Fruit fly (Drosophila melanogaster) whole organism, embryonic: ENCODE measurements around the gene stumps.

Source experiments
- CG10321 ChIP-seq: fragments of 200-800 bp; sonication (Bioruptor generic); IDR thresholded peaks from 2 replicates; pipeline ENCODE4 v1.3.6; 2022; ENCODE audit warnings: missing biosample characterization, missing genetic modification characterization
- CG10959 ChIP-seq: fragments of 200-800 bp; sonication (Bioruptor generic); IDR thresholded peaks from 2 replicates; pipeline ENCODE4 v1.3.6; 2022; ENCODE audit warnings: missing biosample characterization, missing genetic modification characterization
- CG12155 ChIP-seq: fragments of 200-800 bp; sonication (Bioruptor generic); optimal IDR thresholded peaks from 3 replicates; lab custom pipeline; 2016; ENCODE audit warnings: missing biosample characterization, missing genetic modification characterization
- CG12219 ChIP-seq: fragments of 200-800 bp; sonication (Bioruptor generic); optimal IDR thresholded peaks from 3 replicates; lab custom pipeline; 2018; ENCODE audit warnings: missing biosample characterization, mild to moderate bottlenecking, missing genetic modification characterization
- CG12391 ChIP-seq: fragments of 200-800 bp; sonication (Bioruptor generic); optimal IDR thresholded peaks from 3 replicates; lab custom pipeline; 2018; ENCODE audit warnings: missing biosample characterization, mild to moderate bottlenecking, missing genetic modification characterization, moderate library complexity
- CG14710 ChIP-seq: fragments of 200-800 bp; sonication (Bioruptor generic); optimal IDR thresholded peaks from 3 replicates; lab custom pipeline; 2019; ENCODE audit warnings: missing biosample characterization, mild to moderate bottlenecking, missing genetic modification characterization, moderate library complexity
- CG14860 ChIP-seq: fragments of 200-800 bp; sonication (Bioruptor generic); IDR thresholded peaks from 3 replicates; pipeline ENCODE4 v1.3.6; 2022; ENCODE audit warnings: missing biosample characterization, missing genetic modification characterization; ENCODE audit not compliant: partially characterized antibody
- CG16813 ChIP-seq: fragments of 200-800 bp; sonication (Bioruptor generic); IDR thresholded peaks from 3 replicates; pipeline ENCODE4 v1.3.6; 2022; ENCODE audit warnings: missing biosample characterization, missing genetic modification characterization; ENCODE audit not compliant: partially characterized antibody
- CG17385 ChIP-seq: fragments of 200-800 bp; sonication (Bioruptor generic); optimal IDR thresholded peaks from 3 replicates; lab custom pipeline; 2018; ENCODE audit warnings: missing biosample characterization, mild to moderate bottlenecking, missing genetic modification characterization
- CG17568 ChIP-seq: fragments of 200-800 bp; sonication (Bioruptor generic); optimal IDR thresholded peaks from 2 replicates; lab custom pipeline; 2018; ENCODE audit warnings: missing biosample characterization, mild to moderate bottlenecking, missing genetic modification characterization, moderate library complexity
- CG18011 ChIP-seq: fragments of 200-800 bp; sonication (Bioruptor generic); optimal IDR thresholded peaks from 2 replicates; lab custom pipeline; 2017; ENCODE audit warnings: missing biosample characterization, missing genetic modification characterization, mild to moderate bottlenecking, moderate library complexity, missing genotype
- CG18764 ChIP-seq: fragments of 200-800 bp; sonication (Bioruptor generic); optimal IDR thresholded peaks from 3 replicates; lab custom pipeline; 2016; ENCODE audit warnings: missing biosample characterization, missing genetic modification characterization
- CG2712 ChIP-seq: fragments of 200-800 bp; optimal IDR thresholded peaks from 3 replicates; lab custom pipeline; 2019; ENCODE audit warnings: missing biosample characterization, mild to moderate bottlenecking, missing genetic modification characterization, moderate library complexity
- CG31441 ChIP-seq: fragments of 200-800 bp; sonication (Bioruptor generic); IDR thresholded peaks from 2 replicates; pipeline ENCODE4 v1.3.6; 2022; ENCODE audit warnings: missing biosample characterization, missing genetic modification characterization
- CG4707 ChIP-seq: fragments of 200-800 bp; sonication (Bioruptor generic); optimal IDR thresholded peaks from 2 replicates; lab custom pipeline; 2018; ENCODE audit warnings: missing biosample characterization, mild to moderate bottlenecking, missing genetic modification characterization, moderate library complexity
- CG4854 ChIP-seq: fragments of 200-800 bp; sonication (Bioruptor generic); optimal IDR thresholded peaks from 2 replicates; lab custom pipeline; 2016; ENCODE audit warnings: missing biosample characterization, missing genetic modification characterization, inconsistent platforms
- CG9727 ChIP-seq: fragments of 200-800 bp; sonication (Bioruptor generic); optimal IDR thresholded peaks from 3 replicates; lab custom pipeline; 2017; ENCODE audit warnings: missing biosample characterization, mild to moderate bottlenecking, missing genetic modification characterization
- Elba2 ChIP-seq: fragments of 200-800 bp; sonication (Bioruptor generic); optimal IDR thresholded peaks from 3 replicates; lab custom pipeline; 2016; ENCODE audit warnings: missing biosample characterization, missing genetic modification characterization
- Ets65A ChIP-seq: fragments of 200-800 bp; sonication (Bioruptor generic); peaks from one replicate; lab custom pipeline; 2016; ENCODE audit warnings: missing biosample characterization, missing genetic modification characterization
- HLH54F ChIP-seq: fragments of 200-800 bp; sonication (Bioruptor generic); optimal IDR thresholded peaks from 3 replicates; lab custom pipeline; 2016; ENCODE audit warnings: missing biosample characterization, missing genetic modification characterization
- Hand ChIP-seq: fragments of 200-800 bp; sonication (Bioruptor generic); optimal IDR thresholded peaks from 2 replicates; lab custom pipeline; 2017; ENCODE audit warnings: mild to moderate bottlenecking, missing biosample characterization, missing genetic modification reagents, missing genetic modification characterization
- HmgD ChIP-seq: fragments of 200-800 bp; sonication (Bioruptor generic); optimal IDR thresholded peaks from 3 replicates; lab custom pipeline; 2016; ENCODE audit warnings: missing biosample characterization, missing genetic modification characterization
- Lpt ChIP-seq: fragments of >200 bp; optimal IDR thresholded peaks from 2 replicates; lab custom pipeline; 2018; ENCODE audit warnings: missing biosample characterization, missing genetic modification characterization
- NC2β ChIP-seq: fragments of 200-800 bp; sonication (Bioruptor generic); optimal IDR thresholded peaks from 2 replicates; lab custom pipeline; 2016; ENCODE audit warnings: missing biosample characterization, missing genetic modification characterization
- Oli ChIP-seq: fragments of 200-800 bp; sonication (Bioruptor generic); optimal IDR thresholded peaks from 2 replicates; lab custom pipeline; 2018; ENCODE audit warnings: missing biosample characterization, mild to moderate bottlenecking, missing genetic modification characterization, moderate library complexity
- Xrp1 ChIP-seq: fragments of 200-800 bp; sonication (Bioruptor generic); IDR thresholded peaks from 2 replicates; pipeline ENCODE4 v1.3.6; 2022; ENCODE audit warnings: missing biosample characterization, missing genetic modification characterization
- danr ChIP-seq: fragments of 200-800 bp; sonication (Bioruptor generic); IDR thresholded peaks from 2 replicates; pipeline ENCODE4 v1.3.6; 2022; ENCODE audit warnings: missing biosample characterization, missing genetic modification characterization
- fd102C ChIP-seq: fragments of 200-800 bp; sonication (Bioruptor generic); optimal IDR thresholded peaks from 2 replicates; lab custom pipeline; 2018; ENCODE audit warnings: missing biosample characterization, mild to moderate bottlenecking, missing genetic modification characterization, moderate library complexity
- grau ChIP-seq: fragments of 200-800 bp; optimal IDR thresholded peaks from 3 replicates; lab custom pipeline; 2019; ENCODE audit warnings: missing biosample characterization, mild to moderate bottlenecking, missing genetic modification characterization, moderate library complexity
- gsb ChIP-seq: fragments of 200-800 bp; sonication (Bioruptor generic); IDR thresholded peaks from 2 replicates; pipeline ENCODE4 v1.3.6; 2022; ENCODE audit warnings: missing biosample characterization, missing genetic modification characterization
- her ChIP-seq: fragments of 200-800 bp; sonication (Bioruptor generic); optimal IDR thresholded peaks from 2 replicates; lab custom pipeline; 2016; ENCODE audit warnings: missing biosample characterization, missing genetic modification characterization
- maf-S ChIP-seq: fragments of 200-800 bp; sonication (Bioruptor generic); optimal IDR thresholded peaks from 2 replicates; lab custom pipeline; 2016; ENCODE audit warnings: missing biosample characterization, missing genetic modification characterization
- oc ChIP-seq: fragments of 200-800 bp; sonication (Bioruptor generic); optimal IDR thresholded peaks from 2 replicates; lab custom pipeline; 2018; ENCODE audit warnings: missing biosample characterization, mild to moderate bottlenecking, missing genetic modification characterization, moderate library complexity
- p53 ChIP-seq: fragments of 200-800 bp; sonication (Bioruptor generic); optimal IDR thresholded peaks from 2 replicates; lab custom pipeline; 2016; ENCODE audit warnings: missing biosample characterization, missing genetic modification characterization
- sob ChIP-seq: fragments of 200-800 bp; sonication (Bioruptor generic); IDR thresholded peaks from 2 replicates; pipeline ENCODE4 v1.3.6; 2022; ENCODE audit warnings: missing biosample characterization, missing genetic modification characterization
- tin ChIP-seq: fragments of 200-800 bp; sonication (Bioruptor generic); optimal IDR thresholded peaks from 3 replicates; lab custom pipeline; 2016; ENCODE audit warnings: missing biosample characterization, missing genetic modification characterization
- wdn ChIP-seq: fragments of 200-800 bp; sonication (Bioruptor generic); IDR thresholded peaks from 2 replicates; pipeline ENCODE4 v1.3.6; 2022; ENCODE audit warnings: missing biosample characterization, missing genetic modification characterization

The stumps gene

dm6 chr3R:14558383-14558883 lies 18.6 kb upstream of the stumps start (continued):
- TF ChIP-seq CG12219 (GFP tag; lab: Kevin White, UChicago) (peak; percentile 90), CG18764 (peak; percentile 78), CG2712 (tag; lab: Kevin White, UChicago) (peak; percentile 92), grau (tag; lab: Kevin White, UChicago) (peak; percentile 93), her (GFP tag; lab: Kevin White, UChicago) (peak; percentile 86), CG31441 (GFP tag; lab: Robert Waterston, UW) (peak; percentile 96), fd102C (GFP tag; lab: Kevin White, UChicago) (no peak), CG17568 (GFP tag; lab: Kevin White, UChicago) (peak; percentile 84), Lpt (GFP tag; lab: Kevin White, UChicago) (no peak), Elba2 (GFP tag; lab: Kevin White, UChicago) (no peak)

DNA sequence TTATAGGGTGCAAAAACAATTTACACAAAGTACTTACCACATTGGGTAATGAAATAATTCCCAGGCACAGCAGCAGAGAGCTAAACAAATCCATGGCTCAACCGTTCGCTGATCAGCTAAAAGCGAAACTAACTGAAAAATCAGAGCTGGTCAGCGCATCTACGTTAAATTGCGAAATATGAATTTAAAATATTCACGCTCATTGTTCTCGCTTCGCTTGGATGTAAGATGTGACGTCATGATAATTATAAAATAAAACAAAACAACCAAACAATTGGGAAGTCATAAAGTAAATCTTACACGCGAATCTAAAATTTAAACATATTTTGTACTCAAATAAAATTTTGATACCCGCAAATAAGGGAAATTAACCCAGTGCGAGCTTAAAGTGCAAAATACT lies 17.1 kb upstream of the stumps start, which contains the start of gene CG14854:
Gene CG14854, minus strand, starts transcription at position 101 of the 400 bp plus-strand sequence.
- TF ChIP-seq p53 (GFP tag; lab: Kevin White, UChicago) (no peak), CG12391 (no peak), NC2β (no peak), maf-S (no peak), HmgD (GFP tag; lab: Kevin White, UChicago) (no peak), tin (GFP tag; lab: Kevin White, UChicago) (no peak), CG18011 (GFP tag; lab: Kevin White, UChicago) (no peak), Xrp1 (GFP tag; lab: Robert Waterston, UW) (no peak)
- TF ChIP-seq, all 482 proteins: peak for 0

DNA sequence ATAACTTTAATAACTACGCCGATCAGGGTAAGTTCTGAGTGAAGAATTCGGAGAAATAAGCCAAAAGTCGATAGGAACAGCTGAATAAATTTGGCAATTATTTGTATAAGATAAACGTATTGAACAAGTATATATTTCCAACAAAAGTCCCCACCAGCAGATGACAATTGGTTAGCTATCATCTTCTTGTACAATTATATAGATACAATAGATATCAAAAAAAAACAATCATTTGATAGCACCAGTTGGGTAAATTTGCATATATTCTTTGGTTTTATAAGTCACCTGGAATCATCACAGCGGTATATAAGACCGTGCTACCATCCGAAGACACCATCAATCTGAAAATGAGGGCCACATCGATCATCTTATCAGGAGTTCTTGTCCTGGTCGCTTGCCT lies 16.4 kb upstream of the stumps start, which contains the start of gene Jig:
Gene Jig, plus strand, starts transcription at position 301 of the 400 bp plus-strand sequence.
- TF ChIP-seq danr (GFP tag; lab: Robert Waterston, UW) = no peak
- no peak for TF ChIP-seq CG10959 (GFP tag; lab: Robert Waterston, UW)
- no peak for TF ChIP-seq CG10321 (GFP tag; lab: Robert Waterston, UW)
- no peak for TF ChIP-seq CG14710 (tag; lab: Kevin White, UChicago)
- TF ChIP-seq Hand = no peak
- no peak for TF ChIP-seq HLH54F (GFP tag; lab: Kevin White, UChicago)
- TF ChIP-seq gsb (GFP tag; lab: Robert Waterston, UW) = no peak
- TF ChIP-seq CG12155 (GFP tag; lab: Kevin White, UChicago) = no peak
- no peak for TF ChIP-seq wdn
- no peak for TF ChIP-seq CG16813 (GFP tag; lab: Robert Waterston, UW)

DNA sequence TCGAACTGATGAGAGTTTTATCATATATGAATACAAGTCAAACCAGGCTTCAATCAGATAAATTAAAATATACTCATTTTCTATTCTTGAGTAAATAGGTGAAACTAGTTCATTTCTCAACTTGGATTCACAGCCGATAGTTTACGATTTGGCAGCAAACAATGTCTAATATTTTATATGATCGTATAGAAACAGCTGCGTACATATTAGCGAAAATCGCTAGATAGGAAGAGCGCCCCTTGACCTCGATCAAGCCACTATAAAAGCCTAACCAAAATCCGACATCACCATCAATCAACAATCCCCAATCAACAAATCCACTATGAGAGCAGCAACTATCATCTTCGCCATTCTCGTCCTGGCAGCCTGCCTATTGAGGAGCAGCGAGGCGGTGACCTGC lies 15.0 kb upstream of the stumps start, which contains the start of gene CG14851:
Gene CG14851, plus strand, starts transcription at position 301 of the 400 bp plus-strand sequence.
- TF ChIP-seq oc = no peak
- TF ChIP-seq CG9727 (GFP tag; lab: Kevin White, UChicago) = no peak
- TF ChIP-seq sob = no peak
- peak; percentile 44 for TF ChIP-seq Ets65A
- no peak for TF ChIP-seq Oli
- no peak for TF ChIP-seq CG17385 (GFP tag; lab: Kevin White, UChicago)
- TF ChIP-seq CG4854 (GFP tag; lab: Kevin White, UChicago) = no peak
- TF ChIP-seq CG4707 (GFP tag; lab: Kevin White, UChicago) = no peak
- 0 out of 3 replicates have a peak, but pooled peaks have one; percentile 18 for TF ChIP-seq CG14860
- TF ChIP-seq, all 482 proteins: peak for 2
